Fruit fly (Drosophila melanogaster) whole organism: ENCODE results near the gene mtrm.

Experiments
- CG8478 ChIP-seq: fragments of >200 bp; optimal IDR thresholded peaks from 2 replicates; lab custom pipeline; 2018; ENCODE audit warnings: inconsistent platforms
- Dll ChIP-seq: fragments of >200 bp; optimal IDR thresholded peaks from 2 replicates; lab custom pipeline; 2017
- EcR ChIP-seq, 2 experiments: fragments of >200 bp; optimal IDR thresholded peaks; 2 replicates each; lab custom pipeline; 2017; ENCODE audit warnings: missing biosample characterization in 2 of 2, missing genetic modification characterization in 2 of 2, missing genetic modification reagents in 2 of 2
- pan ChIP-seq: fragments of >200 bp; optimal IDR thresholded peaks from 2 replicates; lab custom pipeline; 2017
- psq ChIP-seq: fragments of >200 bp; optimal IDR thresholded peaks from 2 replicates; lab custom pipeline; 2017
- usp ChIP-seq: fragments of >200 bp; optimal IDR thresholded peaks from 2 replicates; lab custom pipeline; 2017; ENCODE audit warnings: missing biosample characterization, missing genetic modification characterization, mixed read lengths

DNA sequence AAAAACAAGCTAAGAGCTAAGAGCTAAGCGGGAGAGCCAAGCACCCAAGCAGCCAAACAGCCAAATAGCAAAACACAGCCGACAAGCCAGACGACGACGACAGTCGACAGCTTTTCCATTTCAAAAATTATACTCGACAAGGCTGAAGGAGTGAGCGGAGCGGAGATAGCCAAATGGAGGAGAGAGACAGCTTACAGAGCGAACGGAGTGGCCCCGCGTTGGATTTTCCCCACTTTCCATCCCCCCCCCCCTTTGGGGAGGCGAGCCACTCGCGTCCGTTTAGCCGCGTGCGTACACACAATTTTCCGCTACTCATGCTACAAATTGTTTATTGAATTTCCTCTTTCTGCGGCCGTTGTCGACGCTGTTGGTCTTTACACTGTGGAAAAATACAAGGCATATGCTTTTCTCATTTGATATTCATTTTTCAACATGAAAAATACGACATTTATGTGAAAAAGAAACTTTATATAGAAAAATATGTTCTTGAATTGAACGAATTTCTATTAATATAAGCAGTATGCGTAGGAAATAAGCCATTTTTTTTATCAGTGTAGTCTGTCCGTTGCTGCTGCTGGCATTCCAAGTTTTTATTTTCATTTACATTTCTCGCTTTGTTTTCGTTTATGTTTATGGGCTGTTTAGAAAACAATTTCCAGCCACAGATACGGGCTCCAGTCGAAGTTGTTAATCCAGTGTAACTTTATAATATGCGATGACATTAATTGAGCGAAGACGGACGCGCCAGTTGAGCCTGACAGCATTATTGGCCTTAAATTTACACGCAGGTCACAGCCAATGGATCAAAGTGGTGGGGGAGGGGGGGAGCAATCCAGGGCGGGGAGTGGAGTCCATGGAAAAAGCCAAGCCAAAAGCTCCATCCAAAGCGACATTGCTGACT lies 45.3 kb downstream of the mtrm start:
- no peak for TF ChIP-seq CG8478 (lab: Kevin White, UChicago)
- TF ChIP-seq psq (lab: Kevin White, UChicago), result no peak
- TF ChIP-seq usp (GFP tag; lab: Kevin White, UChicago), result no peak
- TF ChIP-seq Dll (lab: Kevin White, UChicago), result no peak
- TF ChIP-seq pan (lab: Kevin White, UChicago), result no peak
- TF ChIP-seq EcR (GFP tag; optimal IDR thresholded peaks at IDR 0.05; lab: Kevin White, UChicago), result no peak
